Fruit fly (Drosophila melanogaster) whole organism, embryonic: ENCODE measurements around the gene Hexo1.
A peak's percentile ranks its signal among the peaks of the same experiment; 100 is the strongest.

ENCODE experiments used
- Antp ChIP-seq: fragments of 200-800 bp; sonication (Bioruptor generic); optimal IDR thresholded peaks from 3 replicates; lab custom pipeline; 2016; ENCODE audit warnings: missing biosample characterization, missing genetic modification characterization
- C15 ChIP-seq: fragments of 200-800 bp; sonication (Bioruptor generic); IDR thresholded peaks from 3 replicates; pipeline ENCODE4 v1.3.6; 2022; ENCODE audit warnings: missing biosample characterization, missing genetic modification characterization
- CG10431 ChIP-seq: fragments of 200-800 bp; sonication (Bioruptor generic); optimal IDR thresholded peaks from 3 replicates; lab custom pipeline; 2018; ENCODE audit warnings: missing biosample characterization, mild to moderate bottlenecking, missing genetic modification characterization
- CG11093 ChIP-seq: fragments of 200-800 bp; sonication (Bioruptor generic); IDR thresholded peaks from 3 replicates; pipeline ENCODE4 v1.3.6; 2022; ENCODE audit warnings: missing biosample characterization, missing genetic modification characterization
- CG12071 ChIP-seq: fragments of 200-800 bp; sonication (Bioruptor generic); optimal IDR thresholded peaks from 3 replicates; lab custom pipeline; 2018; ENCODE audit warnings: missing biosample characterization, mild to moderate bottlenecking, missing genetic modification characterization
- CG1233 ChIP-seq: fragments of 200-800 bp; sonication (Bioruptor generic); optimal IDR thresholded peaks from 4 replicates; lab custom pipeline; 2018; ENCODE audit warnings: missing biosample characterization, mild to moderate bottlenecking, missing genetic modification characterization
- CG13287 ChIP-seq: fragments of 200-800 bp; sonication (Bioruptor generic); IDR thresholded peaks from 2 replicates; pipeline ENCODE4 v1.3.6; 2022; ENCODE audit warnings: missing biosample characterization, missing genetic modification characterization; ENCODE audit not compliant: partially characterized antibody
- CG13296 ChIP-seq: fragments of 200-800 bp; sonication (Bioruptor generic); optimal IDR thresholded peaks from 3 replicates; lab custom pipeline; 2018; ENCODE audit warnings: missing biosample characterization, mild to moderate bottlenecking, missing genetic modification characterization
- CG15696 ChIP-seq: fragments of 200-800 bp; sonication (Bioruptor generic); optimal IDR thresholded peaks from 2 replicates; lab custom pipeline; 2019; ENCODE audit warnings: missing biosample characterization, mild to moderate bottlenecking, missing genetic modification characterization, moderate library complexity
- CG16863 ChIP-seq: fragments of 200-800 bp; sonication (Bioruptor generic); optimal IDR thresholded peaks from 3 replicates; lab custom pipeline; 2016; ENCODE audit warnings: missing biosample characterization, missing genetic modification characterization
- CG17186 ChIP-seq: fragments of 200-800 bp; sonication (Bioruptor generic); optimal IDR thresholded peaks from 3 replicates; lab custom pipeline; 2017; ENCODE audit warnings: missing biosample characterization, missing genetic modification reagents, missing genetic modification characterization
- CG17612 ChIP-seq: fragments of 200-800 bp; sonication (Bioruptor generic); IDR thresholded peaks from 2 replicates; pipeline ENCODE4 v1.3.6; 2022; ENCODE audit warnings: missing biosample characterization, missing genetic modification characterization
- CG17829 ChIP-seq: fragments of 200-800 bp; optimal IDR thresholded peaks from 2 replicates; lab custom pipeline; 2019; ENCODE audit warnings: missing biosample characterization, mild to moderate bottlenecking, missing genetic modification characterization, moderate library complexity
- CG1792 ChIP-seq: fragments of 200-800 bp; sonication (Bioruptor generic); optimal IDR thresholded peaks from 2 replicates; lab custom pipeline; 2016; ENCODE audit warnings: missing biosample characterization, missing genetic modification characterization
- CG2202 ChIP-seq: fragments of 200-800 bp; sonication (Bioruptor generic); optimal IDR thresholded peaks from 2 replicates; lab custom pipeline; 2018; ENCODE audit warnings: missing biosample characterization, mild to moderate bottlenecking, missing genetic modification characterization
- CG30020 ChIP-seq: fragments of 200-800 bp; optimal IDR thresholded peaks from 2 replicates; lab custom pipeline; 2019; ENCODE audit warnings: missing biosample characterization, mild to moderate bottlenecking, missing genetic modification characterization, moderate library complexity
- CG32532 ChIP-seq: fragments of 200-800 bp; sonication (Bioruptor generic); IDR thresholded peaks from 2 replicates; pipeline ENCODE4 v1.3.6; 2022; ENCODE audit warnings: missing biosample characterization, missing genetic modification characterization
- CG33213 ChIP-seq: fragments of 200-800 bp; sonication (Bioruptor generic); optimal IDR thresholded peaks from 3 replicates; lab custom pipeline; 2016; ENCODE audit warnings: missing biosample characterization, missing genetic modification characterization
- CG33557 ChIP-seq: fragments of 200-800 bp; sonication (Bioruptor generic); optimal IDR thresholded peaks from 2 replicates; lab custom pipeline; 2019; ENCODE audit warnings: missing biosample characterization, mild to moderate bottlenecking, missing genetic modification characterization, moderate library complexity
- CG6272 ChIP-seq: fragments of 200-800 bp; sonication (Bioruptor generic); IDR thresholded peaks from 2 replicates; pipeline ENCODE4 v1.3.6; 2022; ENCODE audit warnings: missing biosample characterization, missing genetic modification characterization
- CG8089 ChIP-seq: fragments of 200-800 bp; sonication (Bioruptor generic); optimal IDR thresholded peaks from 3 replicates; lab custom pipeline; 2016; ENCODE audit warnings: missing biosample characterization, missing genetic modification characterization
- CG8281 ChIP-seq: fragments of 200-800 bp; sonication (Bioruptor generic); optimal IDR thresholded peaks from 2 replicates; lab custom pipeline; 2018; ENCODE audit warnings: missing biosample characterization, mild to moderate bottlenecking, missing genetic modification characterization, moderate library complexity
- CG8924 ChIP-seq: fragments of 200-800 bp; optimal IDR thresholded peaks from 3 replicates; lab custom pipeline; 2019; ENCODE audit warnings: missing biosample characterization, mild to moderate bottlenecking, missing genetic modification characterization, moderate library complexity
- CG9609 ChIP-seq: fragments of 200-800 bp; sonication (Bioruptor generic); optimal IDR thresholded peaks from 3 replicates; lab custom pipeline; 2016; ENCODE audit warnings: missing biosample characterization, missing genetic modification characterization
- CG9932 ChIP-seq: fragments of 200-800 bp; sonication (Bioruptor generic); IDR thresholded peaks from 2 replicates; pipeline ENCODE4 v1.3.6; 2022; ENCODE audit warnings: missing biosample characterization, missing genetic modification characterization
- Dek ChIP-seq: fragments of 200-800 bp; sonication (Bioruptor generic); optimal IDR thresholded peaks from 3 replicates; lab custom pipeline; 2019; ENCODE audit warnings: missing biosample characterization, mild to moderate bottlenecking, missing genetic modification characterization, moderate library complexity
- Gsc ChIP-seq: fragments of 200-800 bp; sonication (Bioruptor generic); IDR thresholded peaks from 2 replicates; pipeline ENCODE4 v1.3.6; 2022; ENCODE audit warnings: missing biosample characterization, missing genetic modification characterization
- H2.0 ChIP-seq: fragments of 200-800 bp; sonication (Bioruptor generic); IDR thresholded peaks from 2 replicates; pipeline ENCODE4 v1.3.6; 2022; ENCODE audit warnings: missing biosample characterization, missing genetic modification characterization
- Hsf ChIP-seq: fragments of 200-800 bp; sonication (Bioruptor generic); optimal IDR thresholded peaks from 3 replicates; lab custom pipeline; 2016; ENCODE audit warnings: missing biosample characterization, missing genetic modification characterization
- Sin3A ChIP-seq: fragments of >200 bp; optimal IDR thresholded peaks from 2 replicates; lab custom pipeline; 2018
- Six4 ChIP-seq: fragments of 200-800 bp; sonication (Bioruptor generic); optimal IDR thresholded peaks from 2 replicates; lab custom pipeline; 2016; ENCODE audit warnings: missing biosample characterization, missing genetic modification characterization
- TFAM ChIP-seq: fragments of 200-800 bp; sonication (Bioruptor generic); optimal IDR thresholded peaks from 2 replicates; lab custom pipeline; 2017; ENCODE audit warnings: missing biosample characterization, missing genetic modification characterization, inconsistent platforms
- Usf ChIP-seq: fragments of 200-800 bp; sonication (Bioruptor generic); optimal IDR thresholded peaks from 2 replicates; lab custom pipeline; 2017; ENCODE audit warnings: missing genotype, missing biosample characterization, missing genetic modification characterization
- chif ChIP-seq, 2 experiments: fragments of 200-800 bp; sonication (Bioruptor generic); optimal IDR thresholded peaks; 3 replicates each; lab custom pipeline; 2016; ENCODE audit warnings: missing biosample characterization in 2 of 2, missing genetic modification characterization in 2 of 2
- dmrt11E ChIP-seq: fragments of 200-800 bp; sonication (Bioruptor generic); optimal IDR thresholded peaks from 3 replicates; lab custom pipeline; 2018; ENCODE audit warnings: missing biosample characterization, mild to moderate bottlenecking, missing genetic modification characterization, moderate library complexity
- dpn ChIP-seq, 2 experiments: fragments of 200-800 bp; sonication (Bioruptor generic); optimal IDR thresholded peaks; 3 replicates each; lab custom pipeline; 2016; ENCODE audit warnings: missing biosample characterization in 2 of 2, missing genetic modification characterization in 2 of 2
- ems ChIP-seq: fragments of 200-800 bp; sonication (Bioruptor generic); optimal IDR thresholded peaks from 3 replicates; lab custom pipeline; 2016; ENCODE audit warnings: missing biosample characterization, missing genetic modification characterization
- fd3F ChIP-seq: fragments of 200-800 bp; sonication (Bioruptor generic); optimal IDR thresholded peaks from 2 replicates; lab custom pipeline; 2018; ENCODE audit warnings: missing biosample characterization, mild to moderate bottlenecking, missing genetic modification characterization, moderate library complexity
- gsb ChIP-seq: fragments of 200-800 bp; sonication (Bioruptor generic); IDR thresholded peaks from 2 replicates; pipeline ENCODE4 v1.3.6; 2022; ENCODE audit warnings: missing biosample characterization, missing genetic modification characterization
- jigr1 ChIP-seq: fragments of 200-800 bp; sonication (Bioruptor generic); IDR thresholded peaks from 3 replicates; pipeline ENCODE4 v1.3.6; 2022; ENCODE audit warnings: missing biosample characterization, missing genetic modification characterization
- jumu ChIP-seq: fragments of 200-800 bp; sonication (Bioruptor generic); optimal IDR thresholded peaks from 3 replicates; lab custom pipeline; 2016; ENCODE audit warnings: missing biosample characterization, missing genetic modification characterization
- klu ChIP-seq: fragments of 200-800 bp; sonication (Bioruptor generic); IDR thresholded peaks from 2 replicates; pipeline ENCODE4 v1.3.6; 2022; ENCODE audit warnings: missing biosample characterization, missing genetic modification characterization
- kni ChIP-seq: fragments of 200-800 bp; sonication (Bioruptor generic); optimal IDR thresholded peaks from 3 replicates; lab custom pipeline; 2017; ENCODE audit warnings: mild to moderate bottlenecking, missing biosample characterization, missing genetic modification reagents, missing genetic modification characterization
- pb ChIP-seq: fragments of 200-800 bp; sonication (Bioruptor generic); optimal IDR thresholded peaks from 3 replicates; lab custom pipeline; 2016; ENCODE audit warnings: missing biosample characterization, missing genetic modification characterization
- pho ChIP-seq: fragments of 200-800 bp; sonication (Bioruptor generic); optimal IDR thresholded peaks from 2 replicates; lab custom pipeline; 2016; ENCODE audit warnings: missing biosample characterization, missing genetic modification characterization
- run ChIP-seq: fragments of 200-800 bp; sonication (Bioruptor generic); optimal IDR thresholded peaks from 3 replicates; lab custom pipeline; 2018; ENCODE audit warnings: missing biosample characterization, mild to moderate bottlenecking, missing genetic modification characterization
- scrt ChIP-seq: fragments of 200-800 bp; sonication (Bioruptor generic); optimal IDR thresholded peaks from 2 replicates; lab custom pipeline; 2018; ENCODE audit warnings: missing biosample characterization, mild to moderate bottlenecking, missing genetic modification characterization, moderate library complexity
- sima ChIP-seq: fragments of 200-800 bp; sonication (Bioruptor generic); optimal IDR thresholded peaks from 2 replicates; lab custom pipeline; 2016; ENCODE audit warnings: missing biosample characterization, missing genetic modification characterization
- stc ChIP-seq: fragments of 200-800 bp; sonication (Bioruptor generic); IDR thresholded peaks from 2 replicates; pipeline ENCODE4 v1.3.6; 2022; ENCODE audit warnings: missing biosample characterization, missing genetic modification characterization
- sug ChIP-seq: fragments of 200-800 bp; optimal IDR thresholded peaks from 2 replicates; lab custom pipeline; 2019; ENCODE audit warnings: missing biosample characterization, mild to moderate bottlenecking, missing genetic modification characterization, moderate library complexity
- tap ChIP-seq: fragments of 200-800 bp; optimal IDR thresholded peaks from 3 replicates; lab custom pipeline; 2019; ENCODE audit warnings: missing biosample characterization, mild to moderate bottlenecking, missing genetic modification characterization, moderate library complexity
- toy ChIP-seq: fragments of 200-800 bp; sonication (Bioruptor generic); IDR thresholded peaks from 2 replicates; pipeline ENCODE4 v1.3.6; 2022; ENCODE audit warnings: missing biosample characterization, missing genetic modification characterization
- zfh2 ChIP-seq: fragments of 200-800 bp; sonication (Bioruptor generic); optimal IDR thresholded peaks from 2 replicates; lab custom pipeline; 2016; ENCODE audit warnings: missing biosample characterization, missing genetic modification characterization

Hexo1 gene

dm6 chr3L:4282627-4283026 is 5.8 kb upstream of the Hexo1 start, which contains the start of gene CG11583 (continued):
- peak; percentile 18 for TF ChIP-seq Hsf (GFP tag; lab: Kevin White, UChicago)
- TF ChIP-seq CG13296 (GFP tag; lab: Kevin White, UChicago) = no peak
- TF ChIP-seq CG8089 = no peak
- TF ChIP-seq klu = no peak
- TF ChIP-seq Gsc = no peak
- TF ChIP-seq toy (GFP tag; lab: Robert Waterston, UW) = no peak
- TF ChIP-seq jigr1 (GFP tag; lab: Robert Waterston, UW) = no peak
- no peak for TF ChIP-seq CG2202 (tag; lab: Kevin White, UChicago)
- no peak for TF ChIP-seq CG15696
- TF ChIP-seq kni (GFP tag; lab: Kevin White, UChicago) = no peak
- peak; percentile 48 to 62 for TF ChIP-seq dpn (GFP tag; optimal IDR thresholded peaks at IDR 0.05; lab: Kevin White, UChicago)
- TF ChIP-seq C15 (GFP tag; lab: Robert Waterston, UW) = no peak
- TF ChIP-seq jumu (GFP tag; lab: Kevin White, UChicago) = peak; percentile 29
- TF ChIP-seq Antp = peak; percentile 44
- TF ChIP-seq CG9932 = peak; percentile 61
- peak; percentile 38 for TF ChIP-seq CG9609 (GFP tag; lab: Kevin White, UChicago)
- TF ChIP-seq fd3F (GFP tag; lab: Kevin White, UChicago) = no peak
- peak; percentile 57 for TF ChIP-seq CG1792 (GFP tag; lab: Kevin White, UChicago)
- TF ChIP-seq ems = peak; percentile 50
- no peak for TF ChIP-seq run (tag; lab: Kevin White, UChicago)
- no peak for TF ChIP-seq scrt (GFP tag; lab: Kevin White, UChicago)
- no peak for TF ChIP-seq sima (GFP tag; lab: Kevin White, UChicago)
- TF ChIP-seq CG33557 (GFP tag; lab: Kevin White, UChicago) = peak; percentile 13
- peak; percentile 38; the same call in 1 of the 2 replicates for TF ChIP-seq CG13287 (GFP tag; lab: Robert Waterston, UW)
- no peak for TF ChIP-seq Usf
- no peak for TF ChIP-seq CG30020 (tag; lab: Kevin White, UChicago)
- TF ChIP-seq H2.0 = no peak
- TF ChIP-seq TFAM = no peak
- no peak for TF ChIP-seq CG12071 (GFP tag; lab: Kevin White, UChicago)
- TF ChIP-seq CG17186 (GFP tag; lab: Kevin White, UChicago) = peak; percentile 62
- TF ChIP-seq CG6272 (GFP tag; lab: Robert Waterston, UW) = no peak
- peak; percentile 60 for TF ChIP-seq pho (GFP tag; lab: Kevin White, UChicago)
- TF ChIP-seq CG8924 = peak; percentile 21
- no peak for TF ChIP-seq pb (GFP tag; lab: Kevin White, UChicago)
- TF ChIP-seq CG17829 (tag; lab: Kevin White, UChicago) = peak; percentile 46
- no peak for TF ChIP-seq CG1233 (GFP tag; lab: Kevin White, UChicago)
- peak; percentile 39 for TF ChIP-seq CG33213 (GFP tag; lab: Kevin White, UChicago)
- TF ChIP-seq CG10431 (GFP tag; lab: Kevin White, UChicago) = no peak
- no peak for TF ChIP-seq CG17612
- peak; percentile 1 for TF ChIP-seq Dek (tag; lab: Kevin White, UChicago)
- TF ChIP-seq tap (tag; lab: Kevin White, UChicago) = no peak
- TF ChIP-seq CG8281 = no peak
- TF ChIP-seq chif (GFP tag; optimal IDR thresholded peaks at IDR 0.05; lab: Kevin White, UChicago) = peak; percentile 21 to 38
- peak; percentile 33 for TF ChIP-seq Sin3A (lab: Kevin White, UChicago)
- TF ChIP-seq zfh2 (GFP tag; lab: Kevin White, UChicago) = peak; percentile 51
- no peak for TF ChIP-seq Six4
- no peak for TF ChIP-seq stc (GFP tag; lab: Robert Waterston, UW)
- TF ChIP-seq CG11093 (GFP tag; lab: Robert Waterston, UW) = no peak
- TF ChIP-seq gsb = no peak
- no peak for TF ChIP-seq dmrt11E (tag; lab: Kevin White, UChicago)
- peak; percentile 66 for TF ChIP-seq CG32532 (GFP tag; lab: Robert Waterston, UW)
- no peak for TF ChIP-seq sug
- TF ChIP-seq CG16863 (GFP tag; lab: Kevin White, UChicago) = no peak
